3 fruit fly cellular contexts compared by ENCODE assay signal in the genomic region with DNA sequence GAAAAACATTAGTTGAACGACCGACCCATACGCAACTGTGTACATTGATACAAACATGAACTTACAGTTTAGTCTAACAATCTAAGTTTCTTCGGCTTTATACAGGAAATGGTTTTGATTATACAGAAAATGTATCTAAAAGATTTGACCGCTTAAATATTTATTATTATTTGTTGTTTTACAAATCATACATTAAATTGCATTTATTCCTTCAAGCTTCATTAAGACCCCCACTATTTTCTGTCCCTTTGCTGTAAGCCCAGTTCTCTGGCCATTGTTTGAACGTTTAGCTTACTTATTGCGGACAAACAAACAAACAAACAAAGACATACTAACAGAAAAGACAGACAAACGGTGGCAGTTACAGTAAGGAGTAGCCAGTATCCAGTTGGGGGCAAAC.
TF ChIP-seq lines count a peak whose summit lies in the region.

No protein-coding gene starts in this region.

- TF ChIP-seq CTCF in whole organism, embryonic (GFP tag; optimal IDR thresholded peaks at IDR 0.05; lab: Kevin White, UChicago), result no peak

TF ChIP-seq in whole organism, embryonic, 481 proteins besides CTCF, POLR2A, EP300 and RAD21:
- TF ChIP-seq CG11504 (tag; optimal IDR thresholded peaks at IDR 0.05; lab: Kevin White, UChicago), result peak; percentile 2
- TF ChIP-seq CG2678 (tag; optimal IDR thresholded peaks at IDR 0.05; lab: Kevin White, UChicago), result peak; percentile 18
- no peak for TF ChIP-seq ci (GFP tag; IDR thresholded peaks at IDR 0.05; lab: Robert Waterston, UW)
- no peak for TF ChIP-seq CG12769 (tag; optimal IDR thresholded peaks at IDR 0.05; lab: Kevin White, UChicago)
- TF ChIP-seq CG18599 (GFP tag; optimal IDR thresholded peaks at IDR 0.05; lab: Kevin White, UChicago), result peak; percentile 27
- no peak for TF ChIP-seq CG8089 (GFP tag; optimal IDR thresholded peaks at IDR 0.05; lab: Kevin White, UChicago)
- peak; percentile 14 for TF ChIP-seq gem (tag; optimal IDR thresholded peaks at IDR 0.05; lab: Kevin White, UChicago)

TF ChIP-seq in whole organism, prepupa, 60 proteins besides CTCF, POLR2A, EP300 and RAD21:
- no peak for TF ChIP-seq Met (GFP tag; optimal IDR thresholded peaks at IDR 0.05; lab: Kevin White, UChicago)
- TF ChIP-seq Lpt (GFP tag; optimal IDR thresholded peaks at IDR 0.05; lab: Kevin White, UChicago), result peak; percentile 18
- peak; percentile 58 for TF ChIP-seq Eip78C (GFP tag; lab: Kevin White, UChicago)
- no peak for TF ChIP-seq CG31627 (GFP tag; optimal IDR thresholded peaks at IDR 0.05; lab: Kevin White, UChicago)
- peak; percentile 25 for TF ChIP-seq CG32006 (GFP tag; optimal IDR thresholded peaks at IDR 0.05; lab: Kevin White, UChicago)
- 0 out of 3 replicates have a peak, but pooled peaks have one; percentile 46 for TF ChIP-seq eg (GFP tag; IDR thresholded peaks at IDR 0.05; lab: Robert Waterston, UW)
- peak; percentile 39; the same call in 1 of the 2 replicates for TF ChIP-seq CG15336 (GFP tag; IDR thresholded peaks at IDR 0.05; lab: Robert Waterston, UW)
- peak; percentile 23; the same call in 1 of the 3 replicates for TF ChIP-seq CG8119 (GFP tag; IDR thresholded peaks at IDR 0.05; lab: Robert Waterston, UW)
- peak; percentile 7 for TF ChIP-seq CG6276 (GFP tag; optimal IDR thresholded peaks at IDR 0.05; lab: Kevin White, UChicago)

TF ChIP-seq in whole organism, pupa, 21 proteins besides CTCF, POLR2A, EP300 and RAD21:
- peak; percentile 57 for TF ChIP-seq CG32121 (GFP tag; IDR thresholded peaks at IDR 0.05; lab: Robert Waterston, UW)
- TF ChIP-seq CG34367 (tag; optimal IDR thresholded peaks at IDR 0.05; lab: Kevin White, UChicago), result no peak
- TF ChIP-seq gl (tag; optimal IDR thresholded peaks at IDR 0.05; lab: Kevin White, UChicago), result no peak
- no peak for TF ChIP-seq CG15710 (tag; optimal IDR thresholded peaks at IDR 0.05; lab: Kevin White, UChicago)
- TF ChIP-seq CG8301 (tag; optimal IDR thresholded peaks at IDR 0.05; lab: Kevin White, UChicago), result peak; percentile 19
- TF ChIP-seq CG12605 (GFP tag; IDR thresholded peaks at IDR 0.05; lab: Robert Waterston, UW), result no peak
- TF ChIP-seq CG9948 (tag; optimal IDR thresholded peaks at IDR 0.05; lab: Kevin White, UChicago), result no peak
- peak; percentile 42 for TF ChIP-seq CG14655 (GFP tag; optimal IDR thresholded peaks at IDR 0.05; lab: Kevin White, UChicago)
- peak; percentile 14; the same call in 1 of the 2 replicates for TF ChIP-seq Ets98B (GFP tag; IDR thresholded peaks at IDR 0.05; lab: Robert Waterston, UW)
- TF ChIP-seq Pif1B (GFP tag; optimal IDR thresholded peaks at IDR 0.05; lab: Kevin White, UChicago), result no peak
- no peak for TF ChIP-seq Pif1A (GFP tag; optimal IDR thresholded peaks at IDR 0.05; lab: Kevin White, UChicago)
- no peak for TF ChIP-seq Snoo (tag; optimal IDR thresholded peaks at IDR 0.05; lab: Kevin White, UChicago)
- no peak for TF ChIP-seq CG17806 (tag; optimal IDR thresholded peaks at IDR 0.05; lab: Kevin White, UChicago)
